Fruit fly (Drosophila melanogaster) whole organism, wandering third instar larva: ENCODE results near the gene Elovl7.

Experiments
- dl ChIP-seq, 2 experiments: fragments of 175-275, 200-275 bp in 1 of 2; fragments of 200-275 bp in 1 of 2; sonication (Bioruptor generic); optimal IDR thresholded peaks; lab custom pipeline; 2018; ENCODE audit warnings: mild to moderate bottlenecking in 2 of 2, missing biosample characterization in 2 of 2, missing genetic modification characterization in 2 of 2, moderate library complexity in 2 of 2; ENCODE audit not compliant: partially characterized antibody in 2 of 2, insufficient read depth in 1 of 2
- ey ChIP-seq: fragments of 200-800 bp; sonication (Bioruptor generic); optimal IDR thresholded peaks from 2 replicates; lab custom pipeline; 2016; ENCODE audit warnings: missing biosample characterization, missing genetic modification characterization
- lola ChIP-seq: fragments of >200 bp; optimal IDR thresholded peaks from 2 replicates; lab custom pipeline; 2017; ENCODE audit warnings: missing biosample characterization, missing genetic modification characterization

DNA sequence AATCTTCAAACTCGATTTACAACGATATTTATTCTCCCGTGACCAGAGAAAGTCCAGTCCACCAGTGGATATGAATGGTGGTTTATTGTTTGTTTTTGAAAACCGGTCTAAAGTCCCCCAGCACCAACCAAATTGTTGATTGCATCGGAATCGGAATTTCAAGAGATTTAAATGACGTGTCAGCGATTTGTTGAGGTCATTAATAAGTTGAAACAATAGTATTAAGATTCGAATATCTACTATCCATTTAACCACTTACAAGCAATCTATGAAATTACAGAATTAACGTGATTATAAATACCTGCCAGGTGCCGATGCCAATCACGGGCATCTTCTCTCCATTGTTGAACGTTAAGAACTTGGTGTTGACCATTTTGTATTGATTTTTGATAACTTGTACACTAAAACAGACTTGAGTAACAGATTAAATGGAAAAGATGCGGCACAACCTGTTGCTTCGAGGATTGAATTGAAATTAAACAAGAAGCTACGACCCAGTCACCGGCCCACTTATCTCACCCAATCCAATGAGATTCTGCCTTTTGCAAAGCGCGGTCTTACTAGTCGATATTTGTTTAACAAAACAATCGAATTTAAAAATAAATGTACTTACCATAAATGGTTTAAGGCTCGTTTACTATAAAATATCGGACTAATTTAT is 12.1 kb upstream of the Elovl7 start, which contains the start of gene CG2767:
- TF ChIP-seq dl (GFP tag; optimal IDR thresholded peaks at IDR 0.05; lab: Kevin White, UChicago; ENCODE audit: insufficient read depth in 1 of 2, partially characterized antibody in 2 of 2) (no peak), ey (GFP tag; lab: Kevin White, UChicago) (no peak), lola (GFP tag; lab: Kevin White, UChicago) (no peak)
